Worm (Caenorhabditis elegans) whole organism, midembryonic: ENCODE results near the gene hpo-10.

ENCODE experiments used
- T22C8.4 ChIP-seq: fragments of 200-800 bp; sonication (Bioruptor generic); IDR thresholded peaks from 2 replicates; pipeline ENCODE4 v1.3.6; 2022; ENCODE audit warnings: missing genetic modification characterization, missing compliant biosample characterization
- cog-1 ChIP-seq: sonication (generic microtip); optimal IDR thresholded peaks from 2 replicates; lab custom pipeline; 2016; ENCODE audit warnings: missing genetic modification characterization, missing compliant biosample characterization
- flt-1 ChIP-seq: fragments of 200-800 bp; sonication (Bioruptor generic); IDR thresholded peaks from 2 replicates; pipeline ENCODE4 v1.3.6; 2022; ENCODE audit warnings: missing genetic modification characterization, missing compliant biosample characterization
- klf-2 ChIP-seq: fragments of 200-800 bp; sonication (Bioruptor generic); conservative IDR thresholded peaks from 2 replicates; pipeline ENCODE4 v1.3.6; 2022; ENCODE audit warnings: missing genetic modification reagents, missing genetic modification characterization, missing compliant biosample characterization
- med-1 ChIP-seq: sonication (generic microtip); optimal IDR thresholded peaks from 2 replicates; lab custom pipeline; 2017; ENCODE audit warnings: missing genetic modification characterization, mild to moderate bottlenecking, missing compliant biosample characterization, antibody characterized with exemption, missing genetic modification reagents; ENCODE audit not compliant: insufficient read depth
- ref-1 ChIP-seq: fragments of 200-800 bp; sonication (Bioruptor generic); conservative IDR thresholded peaks from 2 replicates; pipeline ENCODE4 v1.3.6; 2022; ENCODE audit warnings: missing genetic modification reagents, missing genetic modification characterization, missing compliant biosample characterization
- tab-1 ChIP-seq: fragments of 200-800 bp; sonication (Bioruptor generic); IDR thresholded peaks from 2 replicates; pipeline ENCODE4 v1.3.6; 2022; ENCODE audit warnings: missing genetic modification characterization, missing compliant biosample characterization
- ztf-23 ChIP-seq: fragments of 200-800 bp; sonication (Bioruptor generic); IDR thresholded peaks from 2 replicates; pipeline ENCODE4 v1.3.6; 2022; ENCODE audit warnings: missing genetic modification reagents, missing genetic modification characterization, missing compliant biosample characterization
- ztf-29 ChIP-seq: fragments of 200-800 bp; sonication (Bioruptor generic); IDR thresholded peaks from 2 replicates; pipeline ENCODE4 v1.3.6; 2022; ENCODE audit warnings: missing genetic modification reagents, missing genetic modification characterization, missing compliant biosample characterization

DNA sequence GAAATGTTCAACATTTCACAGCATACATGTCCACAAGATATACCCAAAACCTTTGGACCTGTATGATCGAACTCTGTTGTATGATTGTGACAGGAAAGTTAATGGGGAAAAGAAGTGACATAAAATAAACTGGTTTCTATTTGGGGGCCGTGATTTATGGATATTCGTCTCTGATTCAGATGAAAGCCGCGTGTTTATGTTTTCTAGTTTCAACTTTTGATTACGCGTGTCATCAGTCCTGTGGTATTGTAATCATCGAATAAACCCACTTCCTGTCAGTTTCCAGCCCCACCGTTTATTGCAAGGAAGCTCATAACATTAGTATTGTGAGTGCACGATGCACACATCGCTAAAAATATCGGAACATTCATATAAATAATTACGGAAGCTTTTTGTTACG, 42.9 kb downstream of the hpo-10 start:
- no peak for TF ChIP-seq ref-1 (GFP tag; lab: Robert Waterston, UW)
- TF ChIP-seq flt-1 = no peak
- TF ChIP-seq ztf-23 (GFP tag; lab: Robert Waterston, UW) = no peak
- no peak for TF ChIP-seq ztf-29 (GFP tag; lab: Robert Waterston, UW)
- TF ChIP-seq tab-1 (GFP tag; lab: Robert Waterston, UW) = no peak
- TF ChIP-seq med-1 (GFP tag; lab: Kevin White, UChicago) = no peak
- no peak for TF ChIP-seq klf-2 (GFP tag; lab: Robert Waterston, UW)
- no peak for TF ChIP-seq T22C8.4 (GFP tag; lab: Robert Waterston, UW)
- TF ChIP-seq cog-1 (tag; lab: Kevin White, UChicago) = no peak
